Fruit fly (Drosophila melanogaster) whole organism, embryonic: ENCODE data around the gene Ntf-2.

Experiments used
- CG11398 ChIP-seq: fragments of 200-800 bp; sonication (Bioruptor generic); optimal IDR thresholded peaks from 2 replicates; lab custom pipeline; 2016; ENCODE audit warnings: missing biosample characterization, missing genetic modification characterization
- CG11723 ChIP-seq: fragments of 200-800 bp; sonication (Bioruptor generic); optimal IDR thresholded peaks from 2 replicates; lab custom pipeline; 2017; ENCODE audit warnings: missing biosample characterization, mild to moderate bottlenecking, missing genetic modification characterization
- CG14860 ChIP-seq: fragments of 200-800 bp; sonication (Bioruptor generic); IDR thresholded peaks from 3 replicates; pipeline ENCODE4 v1.3.6; 2022; ENCODE audit warnings: missing biosample characterization, missing genetic modification characterization; ENCODE audit not compliant: partially characterized antibody
- CG15514 ChIP-seq: fragments of 200-800 bp; sonication (Bioruptor generic); optimal IDR thresholded peaks from 3 replicates; lab custom pipeline; 2017; ENCODE audit warnings: missing biosample characterization, missing genetic modification characterization, mild to moderate bottlenecking, moderate library complexity, missing genetic modification reagents
- CG1647 ChIP-seq: fragments of 200-800 bp; sonication (Bioruptor generic); optimal IDR thresholded peaks from 3 replicates; lab custom pipeline; 2016; ENCODE audit warnings: missing biosample characterization, missing genetic modification characterization
- CG17361 ChIP-seq: fragments of 200-800 bp; sonication (Bioruptor generic); IDR thresholded peaks from 3 replicates; pipeline ENCODE4 v1.3.6; 2022; ENCODE audit warnings: missing biosample characterization, missing genetic modification characterization
- CG17829 ChIP-seq: fragments of 200-800 bp; optimal IDR thresholded peaks from 2 replicates; lab custom pipeline; 2019; ENCODE audit warnings: missing biosample characterization, mild to moderate bottlenecking, missing genetic modification characterization, moderate library complexity
- CG2875 ChIP-seq: fragments of 200-800 bp; sonication (Bioruptor generic); optimal IDR thresholded peaks from 2 replicates; lab custom pipeline; 2017; ENCODE audit warnings: missing biosample characterization, mild to moderate bottlenecking, missing genetic modification characterization, missing genetic modification reagents
- CG30403 ChIP-seq: fragments of 200-800 bp; sonication (Bioruptor generic); optimal IDR thresholded peaks from 3 replicates; lab custom pipeline; 2016; ENCODE audit warnings: missing biosample characterization, missing genetic modification characterization
- CG32767 ChIP-seq: fragments of 200-800 bp; sonication (Bioruptor generic); IDR thresholded peaks from 2 replicates; pipeline ENCODE4 v1.3.6; 2022; ENCODE audit warnings: missing biosample characterization, missing genetic modification characterization
- CG32772 ChIP-seq: fragments of 200-800 bp; sonication (Bioruptor generic); IDR thresholded peaks from 2 replicates; pipeline ENCODE4 v1.3.6; 2022; ENCODE audit warnings: missing biosample characterization, missing genetic modification characterization
- CG3726 ChIP-seq: fragments of 200-800 bp; sonication (Bioruptor generic); IDR thresholded peaks from 3 replicates; pipeline ENCODE4, ENCODE4 v1.3.6; 2022; ENCODE audit warnings: missing biosample characterization, missing genetic modification characterization
- CG5180 ChIP-seq: fragments of 200-800 bp; sonication (Bioruptor generic); optimal IDR thresholded peaks from 3 replicates; lab custom pipeline; 2017; ENCODE audit warnings: missing biosample characterization, missing genetic modification characterization, mild to moderate bottlenecking, moderate library complexity, missing genetic modification reagents
- CG5245 ChIP-seq: fragments of 200-800 bp; sonication (Bioruptor generic); optimal IDR thresholded peaks from 3 replicates; lab custom pipeline; 2016; ENCODE audit warnings: missing biosample characterization, missing genetic modification characterization
- CG6654 ChIP-seq: fragments of 200-800 bp; sonication (Bioruptor generic); optimal IDR thresholded peaks from 2 replicates; lab custom pipeline; 2017; ENCODE audit warnings: missing biosample characterization, mild to moderate bottlenecking, missing genetic modification characterization
- CG9437 ChIP-seq: fragments of 200-800 bp; sonication (Bioruptor generic); optimal IDR thresholded peaks from 2 replicates; lab custom pipeline; 2018; ENCODE audit warnings: missing biosample characterization, mild to moderate bottlenecking, missing genetic modification characterization
- Dbx ChIP-seq: fragments of 200-800 bp; sonication (Bioruptor generic); IDR thresholded peaks from 3 replicates; pipeline ENCODE4 v1.3.6; 2022; ENCODE audit warnings: missing biosample characterization, missing genetic modification characterization
- Doc3 ChIP-seq: fragments of 200-800 bp; sonication (Bioruptor generic); IDR thresholded peaks from 3 replicates; pipeline ENCODE4 v1.3.6; 2022; ENCODE audit warnings: missing biosample characterization, missing genetic modification characterization; ENCODE audit not compliant: partially characterized antibody
- Eip74EF ChIP-seq, 2 experiments: fragments of 200-800 bp in 1 of 2; fragments of >200 bp in 1 of 2; sonication (Bioruptor generic) in 1 of 2; optimal IDR thresholded peaks; 2 replicates each; lab custom pipeline; 2017 to 2019; ENCODE audit warnings: missing biosample characterization in 2 of 2, missing genetic modification characterization in 2 of 2, mild to moderate bottlenecking in 1 of 2, moderate library complexity in 1 of 2
- Fer1 ChIP-seq: fragments of 200-800 bp; sonication (Bioruptor generic); optimal IDR thresholded peaks from 2 replicates; lab custom pipeline; 2017; ENCODE audit warnings: missing biosample characterization, mild to moderate bottlenecking, missing genetic modification characterization
- Gsc ChIP-seq: fragments of 200-800 bp; sonication (Bioruptor generic); IDR thresholded peaks from 2 replicates; pipeline ENCODE4 v1.3.6; 2022; ENCODE audit warnings: missing biosample characterization, missing genetic modification characterization
- HLH3B ChIP-seq: fragments of 200-800 bp; sonication (Bioruptor generic); IDR thresholded peaks from 2 replicates; pipeline ENCODE4 v1.3.6; 2022; ENCODE audit warnings: missing biosample characterization, missing genetic modification characterization
- HLH4C ChIP-seq: fragments of 200-800 bp; sonication (Bioruptor generic); IDR thresholded peaks from 3 replicates; pipeline ENCODE4 v1.3.6; 2022; ENCODE audit warnings: missing biosample characterization, missing genetic modification characterization; ENCODE audit not compliant: partially characterized antibody
- HmgD ChIP-seq: fragments of 200-800 bp; sonication (Bioruptor generic); optimal IDR thresholded peaks from 3 replicates; lab custom pipeline; 2016; ENCODE audit warnings: missing biosample characterization, missing genetic modification characterization
- Lim3 ChIP-seq: fragments of 200-800 bp; sonication (Bioruptor generic); IDR thresholded peaks from 2 replicates; pipeline ENCODE4 v1.3.6; 2022; ENCODE audit warnings: missing biosample characterization, missing genetic modification characterization
- MTF-1 ChIP-seq: fragments of 200-800 bp; sonication (Bioruptor generic); optimal IDR thresholded peaks from 2 replicates; lab custom pipeline; 2018; ENCODE audit warnings: missing biosample characterization, mild to moderate bottlenecking, missing genetic modification characterization, borderline replicate concordance
- NK7.1 ChIP-seq: fragments of 200-800 bp; sonication (Bioruptor generic); optimal IDR thresholded peaks from 3 replicates; lab custom pipeline; 2016; ENCODE audit warnings: missing biosample characterization, missing genetic modification characterization
- Nf-YB ChIP-seq: fragments of 200-800 bp; sonication (Bioruptor generic); optimal IDR thresholded peaks from 3 replicates; lab custom pipeline; 2019; ENCODE audit warnings: missing biosample characterization, mild to moderate bottlenecking, missing genetic modification characterization, moderate library complexity
- Optix ChIP-seq: fragments of 200-800 bp; sonication (Bioruptor generic); IDR thresholded peaks from 3 replicates; pipeline ENCODE4 v1.3.6; 2022; ENCODE audit warnings: missing biosample characterization, missing genetic modification characterization
- Sox102F ChIP-seq: fragments of 200-800 bp; sonication (Bioruptor generic); optimal IDR thresholded peaks from 2 replicates; lab custom pipeline; 2018; ENCODE audit warnings: missing biosample characterization, mild to moderate bottlenecking, missing genetic modification characterization, moderate library complexity
- ara ChIP-seq: fragments of 200-800 bp; sonication (Bioruptor generic); IDR thresholded peaks from 2 replicates; pipeline ENCODE4 v1.3.6; 2022; ENCODE audit warnings: missing biosample characterization, missing genetic modification characterization
- bab2 ChIP-seq: fragments of 200-800 bp; sonication (Bioruptor generic); optimal IDR thresholded peaks from 2 replicates; lab custom pipeline; 2016; ENCODE audit warnings: missing biosample characterization, missing genetic modification characterization
- cg ChIP-seq: fragments of 200-800 bp; sonication (Bioruptor generic); optimal IDR thresholded peaks from 3 replicates; lab custom pipeline; 2019; ENCODE audit warnings: missing biosample characterization, mild to moderate bottlenecking, missing genetic modification characterization, moderate library complexity
- chn ChIP-seq: fragments of 200-800 bp; sonication (Bioruptor generic); optimal IDR thresholded peaks from 2 replicates; lab custom pipeline; 2016; ENCODE audit warnings: missing biosample characterization, missing genetic modification characterization
- gsb-n ChIP-seq: fragments of 200-800 bp; sonication (Bioruptor generic); optimal IDR thresholded peaks from 3 replicates; lab custom pipeline; 2018; ENCODE audit warnings: missing biosample characterization, mild to moderate bottlenecking, missing genetic modification characterization
- h ChIP-seq: fragments of >200 bp; optimal IDR thresholded peaks from 2 replicates; lab custom pipeline; 2017
- inv ChIP-seq: fragments of 200-800 bp; sonication (Bioruptor generic); IDR thresholded peaks from 2 replicates; pipeline ENCODE4 v1.3.6; 2022; ENCODE audit warnings: missing biosample characterization, missing genetic modification characterization; ENCODE audit not compliant: partially characterized antibody
- ken ChIP-seq: fragments of 200-800 bp; sonication (Bioruptor generic); IDR thresholded peaks from 3 replicates; pipeline ENCODE4 v1.3.6; 2022; ENCODE audit warnings: missing biosample characterization, missing genetic modification characterization
- klu ChIP-seq: fragments of 200-800 bp; sonication (Bioruptor generic); IDR thresholded peaks from 2 replicates; pipeline ENCODE4 v1.3.6; 2022; ENCODE audit warnings: missing biosample characterization, missing genetic modification characterization
- peb ChIP-seq: fragments of 200-800 bp; sonication (Bioruptor generic); IDR thresholded peaks from 2 replicates; pipeline ENCODE4 v1.3.6; 2022; ENCODE audit warnings: missing biosample characterization, missing genetic modification characterization
- phol ChIP-seq: fragments of 200-800 bp; sonication (Bioruptor generic); optimal IDR thresholded peaks from 3 replicates; lab custom pipeline; 2018; ENCODE audit warnings: missing biosample characterization, mild to moderate bottlenecking, missing genetic modification characterization, moderate library complexity
- row ChIP-seq: fragments of 200-800 bp; sonication (Bioruptor generic); IDR thresholded peaks from 3 replicates; pipeline ENCODE4 v1.3.6; 2022; ENCODE audit warnings: missing biosample characterization, missing genetic modification characterization
- slbo ChIP-seq: fragments of 200-800 bp; sonication (Bioruptor generic); IDR thresholded peaks from 2 replicates; pipeline ENCODE4 v1.3.6; 2022; ENCODE audit warnings: missing biosample characterization, missing genetic modification characterization
- slp2 ChIP-seq: fragments of 200-800 bp; sonication (Bioruptor generic); optimal IDR thresholded peaks from 2 replicates; lab custom pipeline; 2016; ENCODE audit warnings: missing biosample characterization, missing genetic modification characterization
- ssp ChIP-seq: fragments of 200-800 bp; sonication (Bioruptor generic); IDR thresholded peaks from 2 replicates; pipeline ENCODE4 v1.3.6; 2022; ENCODE audit warnings: missing biosample characterization, missing genetic modification characterization
- trh ChIP-seq: fragments of 200-800 bp; sonication (Bioruptor generic); optimal IDR thresholded peaks from 2 replicates; lab custom pipeline; 2016; ENCODE audit warnings: missing biosample characterization, missing genetic modification characterization
- z ChIP-seq: fragments of 200-800 bp; sonication (Bioruptor generic); IDR thresholded peaks from 3 replicates; pipeline ENCODE4 v1.3.6; 2022; ENCODE audit warnings: missing biosample characterization, missing genetic modification characterization

Gene Ntf-2

dm6 chrX:21053099-21053715, 17.9 kb downstream of the Ntf-2 start (continued):
- TF ChIP-seq HLH3B (peak; percentile 54; the same call in 1 of the 2 replicates), peb (GFP tag; lab: Robert Waterston, UW) (peak; percentile 18; the same call in 1 of the 2 replicates), ken (GFP tag; lab: Robert Waterston, UW) (peak; percentile 74; the same call in 2 of the 3 replicates), Nf-YB (peak; percentile 52), CG32767 (GFP tag; lab: Robert Waterston, UW) (peak; percentile 37; the same call in 1 of the 2 replicates), slbo (GFP tag; lab: Robert Waterston, UW) (peak; percentile 82), bab2 (GFP tag; lab: Kevin White, UChicago) (peak; percentile 20), Lim3 (GFP tag; lab: Robert Waterston, UW) (no peak), Doc3 (peak; percentile 62)

dm6 chrX:21053849-21054581, 18.7 kb downstream of the Ntf-2 start, which contains the start of the genes Stt3A and bves:
Gene Stt3A (minus strand): TSS chrX:21053937.
Gene bves (plus strand): TSS chrX:21053963.
- TF ChIP-seq Eip74EF (GFP tag; optimal IDR thresholded peaks at IDR 0.05; lab: Kevin White, UChicago): peak in 1 of 2 experiments; percentile 98
- TF ChIP-seq CG17361 (GFP tag; lab: Robert Waterston, UW): peak; percentile 97
- TF ChIP-seq NK7.1: peak; percentile 97
- TF ChIP-seq Gsc (GFP tag; lab: Robert Waterston, UW): peak; percentile 90
- TF ChIP-seq CG1647 (GFP tag; lab: Kevin White, UChicago): peak; percentile 97
- peak; percentile 99 for TF ChIP-seq chn (GFP tag; lab: Kevin White, UChicago)
- peak; percentile 94 for TF ChIP-seq CG9437 (GFP tag; lab: Kevin White, UChicago)
- no peak for TF ChIP-seq h (lab: Kevin White, UChicago)
- peak; percentile 99 for TF ChIP-seq CG11398 (GFP tag; lab: Kevin White, UChicago)
- peak; percentile 96 for TF ChIP-seq Dbx (GFP tag; lab: Robert Waterston, UW)
- peak; percentile 98 for TF ChIP-seq Sox102F (GFP tag; lab: Kevin White, UChicago)
- TF ChIP-seq phol: peak; percentile 97
- peak; percentile 99 for TF ChIP-seq CG2875 (GFP tag; lab: Kevin White, UChicago)
- no peak for TF ChIP-seq cg (GFP tag; lab: Kevin White, UChicago)
- peak; percentile 99 for TF ChIP-seq ara
- peak; percentile 95 for TF ChIP-seq peb (GFP tag; lab: Robert Waterston, UW)
- TF ChIP-seq gsb-n (tag; lab: Kevin White, UChicago): peak; percentile 99
- TF ChIP-seq klu (GFP tag; lab: Robert Waterston, UW): peak; percentile 92
- TF ChIP-seq CG15514 (GFP tag; lab: Kevin White, UChicago): peak; percentile 94
- peak; percentile 96 for TF ChIP-seq CG5245 (GFP tag; lab: Kevin White, UChicago)
- TF ChIP-seq inv (GFP tag; lab: Robert Waterston, UW): peak; percentile 35; the same call in 1 of the 2 replicates
- TF ChIP-seq slp2: peak; percentile 95
- peak; percentile 96 for TF ChIP-seq CG32772 (GFP tag; lab: Robert Waterston, UW)
- TF ChIP-seq CG3726 (GFP tag; lab: Robert Waterston, UW): peak; percentile 95
- TF ChIP-seq row: peak; percentile 99
- TF ChIP-seq CG11723 (GFP tag; lab: Kevin White, UChicago): peak; percentile 98
- peak; percentile 90 for TF ChIP-seq CG6654 (GFP tag; lab: Kevin White, UChicago)
- TF ChIP-seq CG17829 (tag; lab: Kevin White, UChicago): peak; percentile 99
- peak; percentile 94 for TF ChIP-seq trh (GFP tag; lab: Kevin White, UChicago)
- TF ChIP-seq Fer1 (GFP tag; lab: Kevin White, UChicago): peak; percentile 99
- peak; percentile 97 for TF ChIP-seq MTF-1
- TF ChIP-seq ssp (GFP tag; lab: Robert Waterston, UW): peak; percentile 86
- TF ChIP-seq HmgD (GFP tag; lab: Kevin White, UChicago): peak; percentile 96
- peak; percentile 98 for TF ChIP-seq CG30403 (GFP tag; lab: Kevin White, UChicago)
- peak; percentile 51; the same call in 1 of the 3 replicates for TF ChIP-seq z (GFP tag; lab: Robert Waterston, UW)
- peak; percentile 62; the same call in 2 of the 3 replicates for TF ChIP-seq HLH4C (GFP tag; lab: Robert Waterston, UW)
- peak; percentile 79 for TF ChIP-seq CG14860
- peak; percentile 96 for TF ChIP-seq Optix (GFP tag; lab: Robert Waterston, UW)
- TF ChIP-seq CG5180: peak; percentile 92
